Worm (Caenorhabditis elegans): ENCODE measurements around the gene csn-6.

csn-6 gene

DNA sequence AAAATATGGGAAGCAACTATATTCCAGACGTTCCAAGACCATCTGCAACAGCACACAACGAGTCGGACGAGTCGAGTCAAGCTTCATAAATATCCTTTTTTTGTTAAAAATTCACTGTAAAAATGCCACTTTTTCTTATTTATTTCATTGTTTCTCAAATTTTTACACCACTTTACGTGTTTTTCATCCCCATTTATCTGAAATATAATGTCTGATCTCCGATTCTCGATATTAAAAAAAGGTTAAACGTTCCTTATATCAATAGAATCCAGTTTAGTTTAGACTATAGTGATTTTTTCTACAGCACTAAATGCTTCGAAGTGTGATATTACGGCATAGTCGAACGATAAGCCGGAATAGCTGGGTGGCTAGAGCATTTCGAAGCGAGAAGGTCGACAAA is 2.8 kb downstream of the csn-6 start, which contains the start of gene Y67H2A.7:
TSS of gene Y67H2A.7 (plus strand) at position 301 of the 400 bp plus-strand sequence.
- TF ChIP-seq tbx-37 (GFP tag; conservative IDR thresholded peaks at IDR 0.05), result no peak
- TF ChIP-seq tra-4 (tag; optimal IDR thresholded peaks at IDR 0.05), result no peak
- TF ChIP-seq F13C5.2 (tag; optimal IDR thresholded peaks at IDR 0.05), result no peak
- no peak for TF ChIP-seq tbx-11 (GFP tag; IDR thresholded peaks at IDR 0.05)
- TF ChIP-seq ceh-13 (GFP tag; optimal IDR thresholded peaks at IDR 0.05), result no peak
- TF ChIP-seq ceh-36 (tag; optimal IDR thresholded peaks at IDR 0.05), result no peak
- no peak for TF ChIP-seq B0310.2 (tag; optimal IDR thresholded peaks at IDR 0.05)
- no peak for TF ChIP-seq hmg-4 (GFP tag; optimal IDR thresholded peaks at IDR 0.05)
- no peak for TF ChIP-seq flt-1 (GFP tag; IDR thresholded peaks at IDR 0.05)
- TF ChIP-seq aly-1 (tag; optimal IDR thresholded peaks at IDR 0.05), result no peak
- TF ChIP-seq pes-1 (GFP tag; IDR thresholded peaks at IDR 0.05), result no peak
- no peak for TF ChIP-seq sea-1 (GFP tag; conservative IDR thresholded peaks at IDR 0.05)
- TF ChIP-seq ets-7 (tag; optimal IDR thresholded peaks at IDR 0.05), result no peak
- no peak for TF ChIP-seq hmbx-1 (tag; optimal IDR thresholded peaks at IDR 0.05)
- TF ChIP-seq ama-1 (optimal IDR thresholded peaks at IDR 0.05), result no peak
- no peak for TF ChIP-seq hnd-1 (tag; optimal IDR thresholded peaks at IDR 0.05)
- TF ChIP-seq scrt-1 (GFP tag; IDR thresholded peaks at IDR 0.05), result no peak

DNA sequence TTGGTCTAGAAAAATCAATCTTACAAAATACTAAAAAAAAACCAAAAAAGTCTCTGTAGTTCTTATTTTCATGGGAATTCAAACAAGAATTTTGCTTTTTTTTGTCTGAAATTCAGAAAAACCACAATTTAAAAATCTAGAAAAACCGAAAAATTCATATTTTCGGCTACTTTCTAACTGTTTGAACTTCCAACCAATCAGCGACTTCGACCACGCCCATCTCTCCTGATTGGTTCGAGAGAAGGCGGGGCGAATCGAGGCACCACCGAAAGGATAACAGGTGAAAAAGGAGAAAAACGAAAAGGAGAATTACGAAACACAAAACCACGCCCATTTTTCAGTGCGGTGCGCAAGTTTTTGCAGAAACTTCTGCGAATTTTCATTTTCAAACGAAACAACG is 4.2 kb downstream of the csn-6 start:
- TF ChIP-seq scrt-1 (GFP tag; IDR thresholded peaks at IDR 0.05) (no peak), ets-7 (tag; optimal IDR thresholded peaks at IDR 0.05) (no peak), hnd-1 (tag; optimal IDR thresholded peaks at IDR 0.05) (no peak), ama-1 (optimal IDR thresholded peaks at IDR 0.05) (no peak), hmbx-1 (tag; optimal IDR thresholded peaks at IDR 0.05) (no peak), tbx-37 (GFP tag; conservative IDR thresholded peaks at IDR 0.05) (no peak), aly-1 (tag; optimal IDR thresholded peaks at IDR 0.05) (no peak), tbx-11 (GFP tag; IDR thresholded peaks at IDR 0.05) (no peak), flt-1 (GFP tag; IDR thresholded peaks at IDR 0.05) (no peak), F13C5.2 (tag; optimal IDR thresholded peaks at IDR 0.05) (no peak), hmg-4 (GFP tag; optimal IDR thresholded peaks at IDR 0.05) (no peak), ceh-13 (GFP tag; optimal IDR thresholded peaks at IDR 0.05) (no peak), ceh-36 (tag; optimal IDR thresholded peaks at IDR 0.05) (no peak), sea-1 (GFP tag; conservative IDR thresholded peaks at IDR 0.05) (no peak), B0310.2 (tag; optimal IDR thresholded peaks at IDR 0.05) (no peak)

DNA sequence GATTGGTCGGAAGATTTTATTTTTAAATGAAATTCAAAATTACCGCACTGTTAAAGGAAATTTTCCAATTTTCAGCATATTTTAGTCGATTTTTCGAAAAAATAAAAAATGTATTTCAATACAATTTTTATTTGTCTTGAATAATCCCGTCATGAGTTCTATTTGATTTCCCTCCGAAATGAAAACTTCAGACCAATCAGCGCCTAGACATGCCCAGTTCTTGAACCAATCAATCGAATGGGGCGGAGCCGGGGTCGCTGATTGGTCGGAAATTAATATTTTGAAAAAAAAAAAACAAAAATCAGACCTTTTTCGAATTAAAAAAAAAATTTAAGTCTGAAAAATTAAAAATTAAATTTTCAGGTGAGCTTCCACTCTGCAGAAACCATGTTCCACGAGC is 9.0 kb downstream of the csn-6 start:
- TF ChIP-seq flt-1 (GFP tag; IDR thresholded peaks at IDR 0.05) (no peak), aly-1 (tag; optimal IDR thresholded peaks at IDR 0.05) (no peak), hnd-1 (tag; optimal IDR thresholded peaks at IDR 0.05) (no peak), B0310.2 (tag; optimal IDR thresholded peaks at IDR 0.05) (no peak), ceh-36 (tag; optimal IDR thresholded peaks at IDR 0.05) (no peak), tbx-37 (GFP tag; conservative IDR thresholded peaks at IDR 0.05) (no peak), tra-4 (tag; optimal IDR thresholded peaks at IDR 0.05) (no peak), sea-1 (GFP tag; conservative IDR thresholded peaks at IDR 0.05) (no peak), pes-1 (GFP tag; IDR thresholded peaks at IDR 0.05) (no peak), hmg-4 (GFP tag; optimal IDR thresholded peaks at IDR 0.05) (no peak), tbx-11 (GFP tag; IDR thresholded peaks at IDR 0.05) (no peak)

DNA sequence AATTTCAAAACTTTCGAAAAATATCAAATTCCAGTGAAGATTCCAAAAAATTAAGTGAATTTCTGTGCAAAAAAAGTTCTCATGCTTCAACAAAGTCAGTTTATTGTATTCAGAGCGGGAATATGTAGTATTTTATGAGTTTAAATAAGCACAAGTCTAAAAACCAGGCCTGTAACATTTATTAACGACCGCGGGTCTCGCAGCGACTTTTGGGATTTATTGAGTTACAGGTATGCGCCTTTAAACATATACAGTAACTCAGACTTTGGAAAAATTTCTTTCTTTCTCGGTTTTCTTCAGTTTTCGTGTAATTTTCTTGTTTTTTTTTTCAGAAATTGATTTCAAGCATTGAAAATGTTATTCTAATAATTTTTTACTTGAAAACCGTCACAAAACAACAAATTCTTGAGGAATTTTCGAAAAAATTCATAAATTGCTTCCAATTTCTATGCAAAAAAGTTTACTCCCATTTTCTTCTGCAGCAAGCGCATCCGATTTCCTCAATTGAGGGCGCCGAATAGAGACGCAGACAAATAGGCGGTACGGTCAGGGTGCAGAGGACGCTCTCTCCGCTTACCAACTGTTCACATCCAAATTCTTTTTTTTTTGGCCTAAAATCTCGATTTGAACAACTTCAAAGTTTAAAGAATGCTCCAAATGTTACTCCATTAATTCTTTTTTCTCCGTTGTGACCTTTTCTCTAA is 10.9 kb downstream of the csn-6 start:
- TF ChIP-seq aly-1 (tag; optimal IDR thresholded peaks at IDR 0.05) (no peak), ama-1 (optimal IDR thresholded peaks at IDR 0.05) (no peak), ceh-36 (tag; optimal IDR thresholded peaks at IDR 0.05) (no peak), flt-1 (GFP tag; IDR thresholded peaks at IDR 0.05) (no peak), F13C5.2 (tag; optimal IDR thresholded peaks at IDR 0.05) (no peak), hnd-1 (tag; optimal IDR thresholded peaks at IDR 0.05) (no peak), B0310.2 (tag; optimal IDR thresholded peaks at IDR 0.05) (no peak), tbx-11 (GFP tag; IDR thresholded peaks at IDR 0.05) (no peak), tbx-37 (GFP tag; conservative IDR thresholded peaks at IDR 0.05) (no peak), ets-7 (tag; optimal IDR thresholded peaks at IDR 0.05) (no peak), hmg-4 (GFP tag; optimal IDR thresholded peaks at IDR 0.05) (no peak), tra-4 (tag; optimal IDR thresholded peaks at IDR 0.05) (no peak), pes-1 (GFP tag; IDR thresholded peaks at IDR 0.05) (no peak)

DNA sequence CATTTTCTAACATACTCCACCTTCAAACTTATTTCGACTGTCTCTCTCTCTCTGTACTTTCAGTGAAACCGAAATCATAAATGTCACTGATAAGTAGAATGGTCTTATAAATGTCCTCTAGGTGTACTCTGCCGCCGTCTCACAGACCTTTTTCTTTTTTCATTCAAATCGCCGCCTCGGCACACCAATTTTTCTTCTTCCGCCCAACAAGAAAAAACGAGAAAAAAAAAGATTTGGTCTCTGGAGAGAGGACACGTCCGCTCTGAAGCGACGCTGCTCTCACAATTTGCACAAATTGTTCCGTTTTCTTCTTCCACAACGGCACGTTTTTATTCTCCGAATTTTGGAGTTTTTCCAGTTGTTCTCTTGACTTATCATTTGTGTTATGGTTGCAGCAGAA is 12.5 kb downstream of the csn-6 start:
- TF ChIP-seq pes-1 (GFP tag; IDR thresholded peaks at IDR 0.05) (no peak), ceh-36 (tag; optimal IDR thresholded peaks at IDR 0.05) (no peak), tbx-11 (GFP tag; IDR thresholded peaks at IDR 0.05) (no peak), tra-4 (tag; optimal IDR thresholded peaks at IDR 0.05) (no peak), scrt-1 (GFP tag; IDR thresholded peaks at IDR 0.05) (no peak), ceh-13 (GFP tag; optimal IDR thresholded peaks at IDR 0.05) (no peak), ets-7 (tag; optimal IDR thresholded peaks at IDR 0.05) (no peak), sea-1 (GFP tag; conservative IDR thresholded peaks at IDR 0.05) (no peak), hmbx-1 (tag; optimal IDR thresholded peaks at IDR 0.05) (no peak), aly-1 (tag; optimal IDR thresholded peaks at IDR 0.05) (no peak), tbx-37 (GFP tag; conservative IDR thresholded peaks at IDR 0.05) (no peak), flt-1 (GFP tag; IDR thresholded peaks at IDR 0.05) (no peak), B0310.2 (tag; optimal IDR thresholded peaks at IDR 0.05) (no peak), hnd-1 (tag; optimal IDR thresholded peaks at IDR 0.05) (no peak), ama-1 (optimal IDR thresholded peaks at IDR 0.05) (no peak), hmg-4 (GFP tag; optimal IDR thresholded peaks at IDR 0.05) (no peak), F13C5.2 (tag; optimal IDR thresholded peaks at IDR 0.05) (no peak)

DNA sequence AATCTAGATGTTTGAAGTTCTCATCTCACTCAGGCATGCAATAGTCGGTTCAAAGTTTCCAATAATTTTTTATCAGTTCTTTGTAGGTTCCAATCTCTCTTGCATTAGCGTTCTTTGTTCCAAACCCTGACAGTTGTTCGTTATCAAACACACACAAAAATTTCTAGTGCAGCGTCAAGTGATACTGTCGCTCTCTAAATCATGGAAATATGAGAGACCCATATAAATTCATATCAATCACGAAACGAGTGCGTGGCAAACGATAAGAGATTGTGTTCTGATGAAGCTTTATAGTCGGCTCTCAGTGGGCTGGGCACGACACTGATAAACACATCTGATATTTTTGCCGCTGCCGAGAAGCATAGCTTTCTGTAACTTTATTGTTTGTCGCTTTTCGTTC is 13.6 kb downstream of the csn-6 start:
- no peak for TF ChIP-seq tbx-37 (GFP tag; conservative IDR thresholded peaks at IDR 0.05)
- TF ChIP-seq ama-1 (optimal IDR thresholded peaks at IDR 0.05), result no peak
- no peak for TF ChIP-seq ceh-36 (tag; optimal IDR thresholded peaks at IDR 0.05)
- TF ChIP-seq hmbx-1 (tag; optimal IDR thresholded peaks at IDR 0.05), result no peak
- no peak for TF ChIP-seq tra-4 (tag; optimal IDR thresholded peaks at IDR 0.05)
- no peak for TF ChIP-seq pes-1 (GFP tag; IDR thresholded peaks at IDR 0.05)
- TF ChIP-seq sea-1 (GFP tag; conservative IDR thresholded peaks at IDR 0.05), result no peak
- no peak for TF ChIP-seq tbx-11 (GFP tag; IDR thresholded peaks at IDR 0.05)
- no peak for TF ChIP-seq aly-1 (tag; optimal IDR thresholded peaks at IDR 0.05)

DNA sequence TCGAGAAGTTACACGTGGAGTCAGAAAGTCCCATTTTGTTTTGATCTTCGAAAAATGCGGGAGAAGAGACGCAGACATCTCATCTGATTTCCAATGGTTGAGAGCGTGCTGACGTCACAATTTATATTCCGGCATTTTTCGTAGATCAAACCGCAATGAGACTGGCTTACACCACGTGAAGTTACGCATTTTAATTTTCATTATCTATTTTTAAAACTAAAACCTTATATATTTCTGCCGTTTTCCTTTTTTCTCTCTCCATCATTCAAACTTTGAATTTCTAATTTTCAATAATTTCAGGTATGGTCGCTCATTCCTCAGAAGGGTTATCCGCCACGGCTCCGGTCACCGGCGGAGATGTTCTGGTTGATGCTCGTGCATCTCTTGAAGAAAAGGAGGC is 14.7 kb downstream of the csn-6 start, which contains the start of gene fat-1:
TSS of gene fat-1 (plus strand) at position 301 of the 400 bp plus-strand sequence.
- TF ChIP-seq ama-1 (optimal IDR thresholded peaks at IDR 0.05) (no peak), tra-4 (tag; optimal IDR thresholded peaks at IDR 0.05) (no peak), flt-1 (GFP tag; IDR thresholded peaks at IDR 0.05) (no peak), hmbx-1 (tag; optimal IDR thresholded peaks at IDR 0.05) (no peak), sea-1 (GFP tag; conservative IDR thresholded peaks at IDR 0.05) (no peak), tbx-11 (GFP tag; IDR thresholded peaks at IDR 0.05) (no peak), ets-7 (tag; optimal IDR thresholded peaks at IDR 0.05) (no peak), tbx-37 (GFP tag; conservative IDR thresholded peaks at IDR 0.05) (no peak), F13C5.2 (tag; optimal IDR thresholded peaks at IDR 0.05) (no peak), pes-1 (GFP tag; IDR thresholded peaks at IDR 0.05) (no peak), scrt-1 (GFP tag; IDR thresholded peaks at IDR 0.05) (no peak), ceh-13 (GFP tag; optimal IDR thresholded peaks at IDR 0.05) (no peak), hmg-4 (GFP tag; optimal IDR thresholded peaks at IDR 0.05) (no peak), aly-1 (tag; optimal IDR thresholded peaks at IDR 0.05) (no peak), hnd-1 (tag; optimal IDR thresholded peaks at IDR 0.05) (no peak), ceh-36 (tag; optimal IDR thresholded peaks at IDR 0.05) (no peak), B0310.2 (tag; optimal IDR thresholded peaks at IDR 0.05) (no peak)
